Worm (Caenorhabditis elegans): ENCODE measurements around the gene ZK938.1.

ZK938.1 gene

ce11 chrII:9803320-9803719 lies 25.9 kb upstream of the ZK938.1 start, which contains the start of gene cyp-13A7:
Gene cyp-13A7, plus strand, starts transcription at chrII:9803620.
- TF ChIP-seq zip-8 (tag; optimal IDR thresholded peaks at IDR 0.05), result no peak
- TF ChIP-seq blmp-1 (tag; optimal IDR thresholded peaks at IDR 0.05), result no peak
- no peak for TF ChIP-seq ztf-11 (tag; optimal IDR thresholded peaks at IDR 0.05)
- no peak for TF ChIP-seq bed-3 (GFP tag; optimal IDR thresholded peaks at IDR 0.05)
- TF ChIP-seq nhr-12 (tag; optimal IDR thresholded peaks at IDR 0.05), result no peak

- TF ChIP-seq tbx-8 (GFP tag; optimal IDR thresholded peaks at IDR 0.05), result no peak
- no peak for TF ChIP-seq mep-1 (tag; optimal IDR thresholded peaks at IDR 0.05)
- TF ChIP-seq ham-2 (GFP tag; optimal IDR thresholded peaks at IDR 0.05), result no peak
- TF ChIP-seq drap-1 (GFP tag; optimal IDR thresholded peaks at IDR 0.05), result no peak
- no peak for TF ChIP-seq unc-120 (tag; optimal IDR thresholded peaks at IDR 0.05; ENCODE audit: poor library complexity, severe bottlenecking)
- TF ChIP-seq snpc-4 (tag; optimal IDR thresholded peaks at IDR 0.05), result no peak
- no peak for TF ChIP-seq nhr-12 (tag; optimal IDR thresholded peaks at IDR 0.05)
- no peak for TF ChIP-seq elt-3 (tag; optimal IDR thresholded peaks at IDR 0.05)
Observed at ce11 chrII:9807519-9807972, 21.7 kb upstream of the ZK938.1 start, which contains the start of gene cyp-13A8. Gene cyp-13A8, minus strand, starts transcription at chrII:9807569.

DNA sequence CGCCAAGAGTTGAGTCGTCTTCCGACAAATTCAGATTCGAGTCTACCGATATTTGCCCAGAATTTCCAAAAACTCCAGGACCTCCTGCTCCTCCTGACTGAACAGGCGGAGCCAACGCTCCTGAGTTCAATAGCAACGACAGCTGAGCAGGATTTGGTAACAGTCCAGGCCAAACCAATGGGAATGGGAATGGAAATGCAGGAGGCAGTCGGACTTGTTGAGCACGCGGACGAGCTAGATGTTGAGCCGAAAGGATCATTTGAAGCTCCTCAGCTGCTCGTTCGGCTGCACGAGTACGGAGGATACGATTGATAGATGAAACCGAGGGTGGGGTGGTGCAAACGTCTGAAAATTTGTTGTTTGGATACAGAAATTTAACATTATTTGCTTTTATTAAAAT lies 2.3 kb upstream of the ZK938.1 start:
- TF ChIP-seq unc-62 (GFP tag; optimal IDR thresholded peaks at IDR 0.05) (no peak), hlh-1 (tag; optimal IDR thresholded peaks at IDR 0.05) (no peak), ham-2 (GFP tag; optimal IDR thresholded peaks at IDR 0.05) (no peak), ces-1 (GFP tag; optimal IDR thresholded peaks at IDR 0.05) (no peak), lin-32 (GFP tag; optimal IDR thresholded peaks at IDR 0.05) (no peak)

DNA sequence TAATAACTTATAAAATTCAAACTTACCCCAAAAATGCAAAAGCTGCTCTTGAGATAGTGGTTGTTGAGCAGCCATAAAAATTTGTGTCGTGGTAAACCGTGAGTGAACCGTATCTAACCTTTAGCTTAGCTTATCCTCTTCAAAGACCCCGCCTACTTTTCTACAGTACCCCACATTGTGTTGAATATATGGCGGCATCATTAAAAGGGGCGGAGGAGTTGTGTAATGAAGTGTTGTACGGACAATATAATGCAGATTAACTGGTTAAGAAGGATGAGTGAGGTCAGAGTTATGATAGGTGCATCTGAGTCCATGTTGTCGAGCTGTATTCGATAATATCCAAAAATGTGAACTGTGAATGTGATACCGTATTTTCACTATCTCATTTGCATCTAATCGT lies 1.4 kb upstream of the ZK938.1 start, which contains the start of gene eyg-1:
Gene eyg-1, minus strand, starts transcription at position 101 of the 400 bp plus-strand sequence.
- TF ChIP-seq nhr-2 (tag; optimal IDR thresholded peaks at IDR 0.05) (peak; percentile 22), drap-1 (GFP tag; optimal IDR thresholded peaks at IDR 0.05) (no peak)

DNA sequence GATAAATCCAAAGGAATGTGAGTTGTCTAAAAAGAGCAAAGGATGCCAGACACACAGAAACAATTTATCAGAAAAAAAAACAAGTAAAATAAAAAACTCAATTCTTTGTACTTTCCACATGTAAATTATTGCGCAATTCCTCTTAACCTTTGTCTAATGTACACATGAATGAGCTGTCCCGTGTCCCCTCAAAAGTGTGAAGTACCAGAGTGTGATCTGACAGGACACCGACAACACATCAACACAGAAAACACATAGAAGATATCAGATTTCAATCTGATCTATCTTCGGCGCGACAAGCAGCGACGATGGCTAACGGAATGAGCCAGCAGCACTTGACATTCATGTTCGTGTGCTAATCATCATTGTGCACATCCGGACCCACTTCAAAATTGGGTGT lies 706 bp upstream of the ZK938.1 start:
- TF ChIP-seq nhr-2 (tag; optimal IDR thresholded peaks at IDR 0.05) (peak; percentile 77), blmp-1 (tag; optimal IDR thresholded peaks at IDR 0.05) (no peak), zip-8 (tag; optimal IDR thresholded peaks at IDR 0.05) (peak; percentile 74)

DNA sequence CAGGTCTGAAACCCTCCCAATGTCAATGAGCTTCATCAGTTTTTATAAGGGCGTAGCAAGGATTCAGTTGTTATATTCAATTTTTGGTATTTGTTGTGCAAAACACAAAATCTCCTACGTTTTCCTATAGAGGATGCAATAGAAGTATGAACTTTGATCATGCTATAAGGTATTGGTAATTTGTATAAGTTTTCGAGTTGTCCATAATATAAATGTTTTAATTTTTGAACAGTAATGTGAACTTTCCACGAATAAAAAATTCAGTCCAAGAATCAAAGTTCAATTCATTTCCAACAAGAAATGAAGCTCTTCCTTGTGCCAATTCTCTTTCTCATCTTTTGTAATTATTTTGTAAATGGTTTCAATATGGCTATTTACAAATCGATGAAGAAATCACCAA lies 1.8 kb downstream of the ZK938.1 start, which contains the start of gene ZK938.12:
Gene ZK938.12, plus strand, starts transcription at position 301 of the 400 bp plus-strand sequence.
- TF ChIP-seq sem-2 (GFP tag; optimal IDR thresholded peaks at IDR 0.05), result no peak
- no peak for TF ChIP-seq pha-4 (tag; optimal IDR thresholded peaks at IDR 0.05)
- TF ChIP-seq nhr-237 (tag; optimal IDR thresholded peaks at IDR 0.05), result no peak
- TF ChIP-seq nhr-28 (tag; optimal IDR thresholded peaks at IDR 0.05), result no peak
- TF ChIP-seq zip-8 (tag; optimal IDR thresholded peaks at IDR 0.05), result no peak
- TF ChIP-seq bed-3 (GFP tag; optimal IDR thresholded peaks at IDR 0.05), result no peak
- no peak for TF ChIP-seq ces-1 (GFP tag; optimal IDR thresholded peaks at IDR 0.05)
- no peak for TF ChIP-seq mep-1 (tag; optimal IDR thresholded peaks at IDR 0.05)
- no peak for TF ChIP-seq lin-13 (tag; optimal IDR thresholded peaks at IDR 0.05)
- TF ChIP-seq nhr-2 (tag; optimal IDR thresholded peaks at IDR 0.05), result no peak
- no peak for TF ChIP-seq snpc-4 (tag; optimal IDR thresholded peaks at IDR 0.05)
- TF ChIP-seq nhr-76 (tag; optimal IDR thresholded peaks at IDR 0.05), result no peak
- TF ChIP-seq ham-2 (GFP tag; optimal IDR thresholded peaks at IDR 0.05), result no peak
- no peak for TF ChIP-seq M03D4.4 (tag; optimal IDR thresholded peaks at IDR 0.05)
- TF ChIP-seq unc-62 (GFP tag; optimal IDR thresholded peaks at IDR 0.05), result no peak
- TF ChIP-seq elt-3 (tag; optimal IDR thresholded peaks at IDR 0.05), result no peak
- no peak for TF ChIP-seq drap-1 (GFP tag; optimal IDR thresholded peaks at IDR 0.05)
- no peak for TF ChIP-seq cnd-1 (tag; optimal IDR thresholded peaks at IDR 0.05)
- TF ChIP-seq nhr-12 (tag; optimal IDR thresholded peaks at IDR 0.05), result no peak
- TF ChIP-seq ceh-43 (GFP tag; optimal IDR thresholded peaks at IDR 0.05), result no peak

- TF ChIP-seq snpc-4 (tag; optimal IDR thresholded peaks at IDR 0.05) (no peak), ceh-39 (tag; optimal IDR thresholded peaks at IDR 0.05) (no peak), sptf-1 (tag; optimal IDR thresholded peaks at IDR 0.05) (no peak)
Observed at ce11 chrII:9833855-9834254, 4.6 kb downstream of the ZK938.1 start, which contains the start of gene ZK938.3. Gene ZK938.3, minus strand, starts transcription at chrII:9833955.
